Worm (Caenorhabditis elegans): ENCODE results near the gene dif-1.

Gene dif-1

DNA sequence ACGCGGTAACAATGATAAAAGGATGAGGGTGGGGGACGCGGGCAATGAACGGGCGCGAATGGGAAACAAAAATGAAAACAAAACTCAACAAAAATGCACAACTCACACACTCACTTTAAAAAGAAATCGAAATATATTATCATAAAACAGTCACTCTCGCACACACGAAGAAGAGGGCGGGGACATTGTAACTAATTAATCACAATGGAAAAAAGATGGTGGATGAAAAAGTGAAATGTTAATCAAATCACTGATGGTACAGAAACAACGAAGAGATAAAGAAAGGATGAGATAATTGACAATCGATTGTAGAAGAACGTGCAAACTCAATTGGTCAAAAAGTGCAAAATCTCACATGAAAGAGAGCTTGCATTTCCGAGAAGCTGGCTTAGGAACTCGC is 6.4 kb upstream of the dif-1 start (continued):
- TF ChIP-seq F52B5.7 (tag; optimal IDR thresholded peaks at IDR 0.05) (no peak), snpc-3.4 (tag; optimal IDR thresholded peaks at IDR 0.05) (peak; percentile 33), ccch-3 (GFP tag; optimal IDR thresholded peaks at IDR 0.05) (no peak), F10E7.11 (tag; optimal IDR thresholded peaks at IDR 0.05) (no peak), tbx-9 (tag; optimal IDR thresholded peaks at IDR 0.05; ENCODE audit: borderline replicate concordance) (no peak), cebp-2 (GFP tag; IDR thresholded peaks at IDR 0.05) (0 out of 2 replicates have a peak, but pooled peaks have one; percentile 6), attf-6 (GFP tag; IDR thresholded peaks at IDR 0.05) (0 out of 2 replicates have a peak, but pooled peaks have one; percentile 11), pha-4 (tag; optimal IDR thresholded peaks at IDR 0.05) (no peak)

DNA sequence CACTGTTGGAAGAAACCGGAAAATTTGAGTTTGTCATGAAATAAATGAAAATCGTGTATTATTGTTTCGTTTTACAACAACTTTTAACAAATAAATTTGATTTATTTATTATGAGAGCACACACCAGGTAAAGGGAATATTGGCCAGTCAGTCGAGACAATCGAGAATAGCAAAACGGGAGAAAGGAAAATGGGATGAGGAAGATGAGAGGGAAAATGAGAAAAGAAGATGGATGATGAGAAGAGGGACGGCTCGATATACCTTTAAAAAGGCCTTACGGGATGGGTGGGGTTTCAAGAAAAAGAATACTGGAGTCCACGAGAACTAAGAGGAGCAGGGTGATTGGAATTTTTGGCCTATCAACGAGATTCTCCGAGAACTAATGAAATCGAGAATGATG is 5.8 kb upstream of the dif-1 start:
- TF ChIP-seq F37B4.10 (GFP tag; IDR thresholded peaks at IDR 0.05), result no peak
- no peak for TF ChIP-seq F52B5.7 (tag; optimal IDR thresholded peaks at IDR 0.05)
- peak; percentile 28 for TF ChIP-seq chd-7 (tag; optimal IDR thresholded peaks at IDR 0.05)
- peak; percentile 32 for TF ChIP-seq snpc-4 (GFP tag; optimal IDR thresholded peaks at IDR 0.05)
- TF ChIP-seq snpc-4 (tag; optimal IDR thresholded peaks at IDR 0.05), result peak in 1 of 4 experiments; percentile 1
- peak; percentile 66 for TF ChIP-seq hrde-1 (tag; optimal IDR thresholded peaks at IDR 0.05; ENCODE audit: borderline replicate concordance)
- no peak for TF ChIP-seq ama-1 (optimal IDR thresholded peaks at IDR 0.05)
- peak in 1 of 2 experiments; percentile 22 for TF ChIP-seq ama-1 (GFP tag; optimal IDR thresholded peaks at IDR 0.05)
- 0 out of 2 replicates have a peak, but pooled peaks have one; percentile 5 for TF ChIP-seq madf-3 (GFP tag; IDR thresholded peaks at IDR 0.05)
- TF ChIP-seq ztf-25 (GFP tag; IDR thresholded peaks at IDR 0.05), result 0 out of 2 replicates have a peak, but pooled peaks have one; percentile 32
- TF ChIP-seq ekl-4 (GFP tag; IDR thresholded peaks at IDR 0.05), result 0 out of 2 replicates have a peak, but pooled peaks have one; percentile 26
- no peak for TF ChIP-seq akir-1 (GFP tag; optimal IDR thresholded peaks at IDR 0.05)
- TF ChIP-seq mes-4 (tag; optimal IDR thresholded peaks at IDR 0.05), result peak; percentile 27
- TF ChIP-seq F49E8.2 (tag; optimal IDR thresholded peaks at IDR 0.05; ENCODE audit: insufficient read depth), result peak; percentile 81
- TF ChIP-seq B0336.3 (GFP tag; IDR thresholded peaks at IDR 0.05), result no peak
- TF ChIP-seq atf-7 (tag; optimal IDR thresholded peaks at IDR 0.05), result no peak
- TF ChIP-seq lin-54 (GFP tag; optimal IDR thresholded peaks at IDR 0.05), result peak; percentile 30
- TF ChIP-seq lsl-1 (GFP tag; optimal IDR thresholded peaks at IDR 0.05), result no peak
- no peak for TF ChIP-seq unc-62 (GFP tag; optimal IDR thresholded peaks at IDR 0.05)
- peak; percentile 39; the same call in 1 of the 2 replicates for TF ChIP-seq hsf-1 (GFP tag; IDR thresholded peaks at IDR 0.05)

DNA sequence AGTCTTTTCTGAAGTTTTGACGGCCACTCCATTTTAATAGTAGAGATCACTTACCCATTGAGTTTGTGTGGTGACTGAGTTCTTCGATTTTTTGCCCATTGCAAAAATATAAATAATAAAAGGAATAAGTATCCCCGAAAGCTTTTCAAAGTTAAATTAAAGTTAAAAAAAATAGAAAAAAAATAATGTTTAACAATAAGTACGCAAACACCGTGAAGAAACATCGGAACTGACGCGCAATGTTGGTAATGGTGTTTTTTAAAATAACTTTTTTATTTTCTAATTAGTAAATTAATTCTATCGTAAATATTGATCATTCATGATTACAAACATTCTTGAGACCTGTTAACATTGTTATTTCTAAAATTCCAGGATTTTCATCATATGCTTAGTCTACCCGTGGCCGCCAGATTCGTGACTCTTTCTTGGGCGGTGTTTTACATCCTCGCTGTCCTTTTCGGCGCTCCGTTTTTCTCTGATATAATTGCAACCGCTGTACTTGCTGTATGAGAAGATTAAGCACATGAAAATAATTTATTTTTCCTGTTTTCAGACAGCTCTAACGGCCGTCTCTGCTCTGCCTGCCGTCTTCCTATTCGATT is 3.6 kb upstream of the dif-1 start, which contains the start of the genes F49E8.7, F49E8.8 and nprl-2:
F49E8.7 (minus strand) TSS at position 101 of the 602 bp plus-strand sequence.
F49E8.8 (plus strand) TSS at position 373 of the 602 bp plus-strand sequence.
nprl-2 (plus strand) TSS at position 552 of the 602 bp plus-strand sequence.
- no peak for TF ChIP-seq ztf-18 (tag; optimal IDR thresholded peaks at IDR 0.05)

DNA sequence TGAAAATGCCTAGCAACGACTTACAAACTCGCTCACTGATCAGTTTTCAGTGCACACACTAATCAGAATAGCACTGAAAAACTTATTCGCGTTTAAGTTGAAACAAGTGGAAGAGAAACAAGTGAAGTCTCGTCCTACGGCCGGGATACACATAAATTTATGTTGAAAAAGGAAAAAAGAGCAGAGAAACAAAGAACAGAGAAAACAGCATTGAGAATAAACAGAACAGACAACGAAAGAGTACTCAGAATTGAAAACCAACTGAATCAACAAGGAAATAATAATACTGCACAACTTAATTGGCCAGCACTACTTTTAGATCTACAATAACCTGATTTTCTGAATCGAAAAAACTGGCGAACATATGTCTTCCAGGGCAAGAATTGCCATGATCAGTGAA is 1.5 kb upstream of the dif-1 start, which contains the start of gene F49E8.6:
F49E8.6 (minus strand) TSS at position 317 of the 400 bp plus-strand sequence.
- TF ChIP-seq fkh-3 (tag; optimal IDR thresholded peaks at IDR 0.05) (no peak), nhr-179 (tag; optimal IDR thresholded peaks at IDR 0.05) (no peak), hmg-1.2 (GFP tag; IDR thresholded peaks at IDR 0.05) (peak; percentile 38; the same call in 1 of the 2 replicates)

ce11 chrIV:7552100-7552499 is 708 bp downstream of the dif-1 start:
- TF ChIP-seq atf-7 (tag; optimal IDR thresholded peaks at IDR 0.05) (no peak), ztf-26 (tag; optimal IDR thresholded peaks at IDR 0.05) (no peak), B0261.1 (tag; optimal IDR thresholded peaks at IDR 0.05) (no peak), dpff-1 (tag; optimal IDR thresholded peaks at IDR 0.05) (no peak), mcd-1 (GFP tag; IDR thresholded peaks at IDR 0.05) (no peak), ZK185.1 (tag; optimal IDR thresholded peaks at IDR 0.05; ENCODE audit: poor library complexity, severe bottlenecking) (no peak), bed-1 (GFP tag; IDR thresholded peaks at IDR 0.05) (no peak), somi-1 (GFP tag; optimal IDR thresholded peaks at IDR 0.05) (no peak), him-1 (tag; optimal IDR thresholded peaks at IDR 0.05) (no peak), snpc-4 (GFP tag; optimal IDR thresholded peaks at IDR 0.05) (no peak), snpc-4 (tag; optimal IDR thresholded peaks at IDR 0.05) (no peak), B0019.2 (GFP tag; conservative IDR thresholded peaks at IDR 0.05) (no peak), F49E8.2 (tag; optimal IDR thresholded peaks at IDR 0.05; ENCODE audit: insufficient read depth) (no peak), pha-4 (tag; optimal IDR thresholded peaks at IDR 0.05) (no peak), ztf-18 (tag; optimal IDR thresholded peaks at IDR 0.05) (no peak), ceh-40 (GFP tag; IDR thresholded peaks at IDR 0.05) (no peak), egrh-3 (GFP tag; IDR thresholded peaks at IDR 0.05) (no peak)
